Worm (Caenorhabditis elegans) whole organism, young adult: ENCODE measurements around the gene K02E10.6.
A peak's percentile ranks its signal among the peaks of the same experiment; 100 is the strongest.

Experiments used
- B0035.1 ChIP-seq: sonication (generic microtip); optimal IDR thresholded peaks from 2 replicates; lab custom pipeline; 2016; ENCODE audit warnings: missing genetic modification characterization, mild to moderate bottlenecking, missing compliant biosample characterization, missing genotype, missing genetic modification reagents
- B0336.3 ChIP-seq: fragments of 200-800 bp; sonication (Bioruptor generic); IDR thresholded peaks from 2 replicates; pipeline ENCODE4 v1.3.6; 2022; ENCODE audit warnings: missing genetic modification characterization, missing compliant biosample characterization
- C17E4.6 ChIP-seq: fragments of 200-800 bp; sonication (Bioruptor generic); IDR thresholded peaks from 2 replicates; pipeline ENCODE4 v1.3.6; 2022; ENCODE audit warnings: missing genetic modification reagents, missing genetic modification characterization, missing compliant biosample characterization
- D2030.7 ChIP-seq: fragments of 200-800 bp; sonication (Bioruptor generic); IDR thresholded peaks from 2 replicates; pipeline ENCODE4 v1.3.6; 2022; ENCODE audit warnings: missing genetic modification reagents, missing genetic modification characterization, missing compliant biosample characterization
- F39B2.1 ChIP-seq: fragments of 200-800 bp; sonication (Bioruptor generic); IDR thresholded peaks from 2 replicates; pipeline ENCODE4 v1.3.6; 2022; ENCODE audit warnings: missing genetic modification reagents, missing genetic modification characterization, missing compliant biosample characterization
- F49E8.2 ChIP-seq: sonication (generic microtip); optimal IDR thresholded peaks from 3 replicates; lab custom pipeline; 2017; ENCODE audit warnings: missing genetic modification characterization, mild to moderate bottlenecking, missing compliant biosample characterization, antibody characterized with exemption, moderate library complexity; ENCODE audit not compliant: insufficient read depth
- F55B11.4 ChIP-seq: sonication (generic microtip); optimal IDR thresholded peaks from 2 replicates; lab custom pipeline; 2016; ENCODE audit warnings: missing compliant biosample characterization, missing genetic modification characterization, borderline replicate concordance; ENCODE audit not compliant: insufficient read depth
- F57C9.4 ChIP-seq: sonication (generic microtip); optimal IDR thresholded peaks from 2 replicates; lab custom pipeline; 2017; ENCODE audit warnings: mild to moderate bottlenecking, missing genetic modification characterization, missing compliant biosample characterization
- K11D2.4 ChIP-seq: fragments of 200-800 bp; sonication (Bioruptor generic); IDR thresholded peaks from 2 replicates; pipeline ENCODE4 v1.3.6; 2022; ENCODE audit warnings: missing genetic modification reagents, missing genetic modification characterization, missing compliant biosample characterization
- T26A5.8 ChIP-seq: sonication (generic microtip); optimal IDR thresholded peaks from 2 replicates; lab custom pipeline; 2016; ENCODE audit warnings: missing genetic modification characterization, missing compliant biosample characterization
- Y56A3A.18 ChIP-seq: fragments of 200-800 bp; sonication (Bioruptor generic); IDR thresholded peaks from 2 replicates; pipeline ENCODE4 v1.3.6; 2022; ENCODE audit warnings: missing genetic modification reagents, missing genetic modification characterization, missing compliant biosample characterization
- Y67H2A.10 ChIP-seq: fragments of 200-800 bp; sonication (Bioruptor generic); conservative IDR thresholded peaks from 2 replicates; pipeline ENCODE4 v1.3.6; 2022; ENCODE audit warnings: missing genetic modification reagents, missing genetic modification characterization, missing compliant biosample characterization
- akir-1 ChIP-seq: fragments of 200-800 bp; sonication (Bioruptor generic); optimal IDR thresholded peaks from 2 replicates; lab custom pipeline; 2018; ENCODE audit warnings: mild to moderate bottlenecking, missing genetic modification characterization, moderate library complexity, missing compliant biosample characterization
- aptf-3 ChIP-seq: fragments of 200-800 bp; sonication (Bioruptor generic); IDR thresholded peaks from 2 replicates; pipeline ENCODE4 v1.3.6; 2022; ENCODE audit warnings: missing genetic modification characterization, missing compliant biosample characterization
- atf-7 ChIP-seq: sonication (generic microtip); optimal IDR thresholded peaks from 2 replicates; lab custom pipeline; 2017; ENCODE audit warnings: mild to moderate bottlenecking, missing genetic modification characterization, missing compliant biosample characterization
- ccch-3 ChIP-seq: fragments of 200-800 bp; sonication (Bioruptor generic); optimal IDR thresholded peaks from 2 replicates; lab custom pipeline; 2018; ENCODE audit warnings: mild to moderate bottlenecking, missing genetic modification characterization, missing compliant biosample characterization
- ceh-100 ChIP-seq: fragments of 200-800 bp; sonication (Bioruptor generic); IDR thresholded peaks from 2 replicates; pipeline ENCODE4 v1.3.6; 2022; ENCODE audit warnings: missing genetic modification reagents, missing genetic modification characterization, missing compliant biosample characterization
- chd-7 ChIP-seq: sonication (generic microtip); optimal IDR thresholded peaks from 2 replicates; lab custom pipeline; 2016; ENCODE audit warnings: mild to moderate bottlenecking, missing genetic modification characterization, moderate library complexity, missing compliant biosample characterization
- die-1 ChIP-seq: sonication (generic microtip); optimal IDR thresholded peaks from 2 replicates; lab custom pipeline; 2016; ENCODE audit warnings: missing genotype, mild to moderate bottlenecking, missing genetic modification characterization, missing compliant biosample characterization
- ekl-4 ChIP-seq: fragments of 200-800 bp; sonication (Bioruptor generic); IDR thresholded peaks from 2 replicates; pipeline ENCODE4 v1.3.6; 2022; ENCODE audit warnings: missing genetic modification reagents, missing genetic modification characterization, missing compliant biosample characterization
- gei-17 ChIP-seq: fragments of 200-800 bp; sonication (Bioruptor generic); optimal IDR thresholded peaks from 2 replicates; lab custom pipeline; 2018; ENCODE audit warnings: mild to moderate bottlenecking, missing genetic modification characterization, missing compliant biosample characterization
- him-1 ChIP-seq: sonication (generic microtip); optimal IDR thresholded peaks from 2 replicates; lab custom pipeline; 2016; ENCODE audit warnings: missing genotype, missing genetic modification reagents, missing genetic modification characterization, missing compliant biosample characterization
- hlh-26 ChIP-seq: fragments of 200-800 bp; sonication (Bioruptor generic); conservative IDR thresholded peaks from 2 replicates; pipeline ENCODE4 v1.3.6; 2022; ENCODE audit warnings: missing genetic modification reagents, missing genetic modification characterization, missing compliant biosample characterization
- hrde-1 ChIP-seq: sonication (generic microtip); optimal IDR thresholded peaks from 2 replicates; lab custom pipeline; 2016; ENCODE audit warnings: missing genetic modification characterization, mild to moderate bottlenecking, missing compliant biosample characterization, moderate library complexity, missing genotype, missing genetic modification reagents, borderline replicate concordance
- lag-1 ChIP-seq: fragments of 200-800 bp; sonication (Bioruptor generic); IDR thresholded peaks from 2 replicates; pipeline ENCODE4 v1.3.6; 2022; ENCODE audit warnings: missing genetic modification reagents, missing genetic modification characterization, missing compliant biosample characterization
- let-607 ChIP-seq, 2 experiments: fragments of 200-800 bp in 1 of 2; sonication (Bioruptor generic) in 1 of 2; sonication (generic microtip) in 1 of 2; optimal IDR thresholded peaks; 2 replicates each; lab custom pipeline; 2016 to 2018; ENCODE audit warnings: mild to moderate bottlenecking in 2 of 2, missing compliant biosample characterization in 2 of 2, missing genetic modification characterization in 2 of 2, moderate library complexity in 2 of 2, missing genotype in 1 of 2
- lin-40 ChIP-seq: sonication (generic microtip); optimal IDR thresholded peaks from 2 replicates; lab custom pipeline; 2016; ENCODE audit warnings: missing genetic modification characterization, mild to moderate bottlenecking, missing compliant biosample characterization, missing genotype, missing genetic modification reagents
- madf-10 ChIP-seq: sonication (generic microtip); optimal IDR thresholded peaks from 2 replicates; lab custom pipeline; 2016; ENCODE audit warnings: mild to moderate bottlenecking, missing genetic modification characterization, missing compliant biosample characterization
- madf-8 ChIP-seq: fragments of 200-800 bp; sonication (Bioruptor generic); conservative IDR thresholded peaks from 2 replicates; pipeline ENCODE4 v1.3.6; 2022; ENCODE audit warnings: missing genetic modification reagents, missing genetic modification characterization, missing compliant biosample characterization
- mel-28 ChIP-seq: sonication (generic microtip); optimal IDR thresholded peaks from 2 replicates; lab custom pipeline; 2016; ENCODE audit warnings: borderline replicate concordance, mild to moderate bottlenecking, missing genetic modification characterization, missing compliant biosample characterization
- nfya-1 ChIP-seq: sonication (generic microtip); optimal IDR thresholded peaks from 2 replicates; lab custom pipeline; 2017; ENCODE audit warnings: antibody characterized with exemption, missing compliant biosample characterization, missing genetic modification characterization, borderline replicate concordance; ENCODE audit not compliant: insufficient read depth
- nfya-2 ChIP-seq: fragments of 200-800 bp; sonication (Bioruptor generic); IDR thresholded peaks from 2 replicates; pipeline ENCODE4 v1.3.6; 2022; ENCODE audit warnings: missing genetic modification reagents, missing genetic modification characterization, missing compliant biosample characterization
- nhr-120 ChIP-seq: fragments of 200-800 bp; sonication (Bioruptor generic); IDR thresholded peaks from 2 replicates; pipeline ENCODE4 v1.3.6; 2022; ENCODE audit warnings: missing genetic modification characterization, missing compliant biosample characterization
- nhr-80 ChIP-seq: sonication (generic microtip); optimal IDR thresholded peaks from 2 replicates; lab custom pipeline; 2016; ENCODE audit warnings: missing genetic modification characterization, missing compliant biosample characterization
- pha-4 ChIP-seq: fragments of 150-350 bp; sonication (generic microtip); optimal IDR thresholded peaks from 2 replicates; lab custom pipeline; 2014; ENCODE audit warnings: missing biosample characterization, missing genetic modification reagents, missing genetic modification characterization
- rpc-1 ChIP-seq, 2 experiments: fragments of 150-350 bp in 1 of 2; sonication (generic microtip) in 1 of 2; optimal IDR thresholded peaks; 2 replicates each; lab custom pipeline; 2014 to 2018; ENCODE audit warnings: missing biosample characterization in 1 of 2, missing genetic modification characterization in 1 of 2, missing genetic modification reagents in 1 of 2, missing genotype in 1 of 2
- snpc-1.3 ChIP-seq: sonication (generic microtip); optimal IDR thresholded peaks from 2 replicates; lab custom pipeline; 2017; ENCODE audit warnings: missing genetic modification characterization, mild to moderate bottlenecking, missing compliant biosample characterization, antibody characterized with exemption, moderate library complexity, missing genotype, missing genetic modification reagents; ENCODE audit not compliant: insufficient read depth
- snpc-3.4 ChIP-seq: sonication (generic microtip); optimal IDR thresholded peaks from 2 replicates; lab custom pipeline; 2017; ENCODE audit warnings: missing genetic modification characterization, mild to moderate bottlenecking, missing compliant biosample characterization, antibody characterized with exemption, moderate library complexity, missing genotype, missing genetic modification reagents
- snpc-4 ChIP-seq, 5 experiments: fragments of 150-350 bp in 1 of 5; sonication (generic microtip) in 4 of 5; optimal IDR thresholded peaks; 2 replicates each; lab custom pipeline; 2014 to 2018; ENCODE audit warnings: missing genetic modification characterization in 5 of 5, missing biosample characterization in 3 of 5, antibody characterized with exemption in 2 of 5, mild to moderate bottlenecking in 2 of 5, missing compliant biosample characterization in 2 of 5, missing genotype in 2 of 5, moderate library complexity in 2 of 5, missing genetic modification reagents in 1 of 5
- sptf-2 ChIP-seq: fragments of 200-800 bp; sonication (Bioruptor generic); optimal IDR thresholded peaks from 2 replicates; lab custom pipeline; 2018; ENCODE audit warnings: mild to moderate bottlenecking, missing genetic modification characterization, missing compliant biosample characterization
- tlf-1 ChIP-seq: fragments of 200-800 bp; sonication (Bioruptor generic); optimal IDR thresholded peaks from 2 replicates; lab custom pipeline; 2018; ENCODE audit warnings: mild to moderate bottlenecking, missing genetic modification characterization, missing compliant biosample characterization
- zim-3 ChIP-seq: sonication (generic microtip); optimal IDR thresholded peaks from 2 replicates; lab custom pipeline; 2017; ENCODE audit warnings: mild to moderate bottlenecking, missing genetic modification characterization, moderate library complexity, missing compliant biosample characterization
- ztf-25 ChIP-seq: fragments of 200-800 bp; sonication (Bioruptor generic); IDR thresholded peaks from 2 replicates; pipeline ENCODE4 v1.3.6; 2022; ENCODE audit warnings: missing genetic modification reagents, missing genetic modification characterization, missing compliant biosample characterization
- ztf-28 ChIP-seq: fragments of 200-800 bp; sonication (Bioruptor generic); IDR thresholded peaks from 2 replicates; pipeline ENCODE4 v1.3.6; 2022; ENCODE audit warnings: missing genetic modification reagents, missing genetic modification characterization, missing compliant biosample characterization
- ztf-6 ChIP-seq: fragments of 200-800 bp; sonication (Bioruptor generic); IDR thresholded peaks from 2 replicates; pipeline ENCODE4 v1.3.6; 2022; ENCODE audit warnings: missing genetic modification reagents, missing genetic modification characterization, missing compliant biosample characterization

Gene K02E10.6

ce11 chrX:2527194-2527593 lies 44.6 kb upstream of the K02E10.6 start:
- TF ChIP-seq akir-1 (no peak), ztf-28 (GFP tag; lab: Robert Waterston, UW) (no peak), nfya-1 (tag; lab: Kevin White, UChicago) (no peak), Y67H2A.10 (no peak), nhr-80 (tag; lab: Kevin White, UChicago) (no peak), F57C9.4 (tag; lab: Kevin White, UChicago) (no peak), tlf-1 (GFP tag; lab: Kevin White, UChicago) (no peak), rpc-1 (optimal IDR thresholded peaks at IDR 0.05; lab: Kevin White, UChicago) (no peak), rpc-1 (tag; optimal IDR thresholded peaks at IDR 0.05; lab: Kevin White, UChicago) (no peak), F49E8.2 (tag; lab: Kevin White, UChicago) (no peak), lin-40 (no peak), F39B2.1 (GFP tag; lab: Robert Waterston, UW) (no peak), gei-17 (GFP tag; lab: Kevin White, UChicago) (no peak), snpc-3.4 (tag; lab: Kevin White, UChicago) (no peak), die-1 (tag; lab: Kevin White, UChicago) (no peak), ceh-100 (GFP tag; lab: Robert Waterston, UW) (no peak), B0336.3 (no peak), mel-28 (tag; lab: Kevin White, UChicago) (no peak), sptf-2 (GFP tag; lab: Kevin White, UChicago) (no peak), nhr-120 (GFP tag; lab: Robert Waterston, UW) (no peak)
- TF ChIP-seq, all 124 proteins: peak for 0

DNA sequence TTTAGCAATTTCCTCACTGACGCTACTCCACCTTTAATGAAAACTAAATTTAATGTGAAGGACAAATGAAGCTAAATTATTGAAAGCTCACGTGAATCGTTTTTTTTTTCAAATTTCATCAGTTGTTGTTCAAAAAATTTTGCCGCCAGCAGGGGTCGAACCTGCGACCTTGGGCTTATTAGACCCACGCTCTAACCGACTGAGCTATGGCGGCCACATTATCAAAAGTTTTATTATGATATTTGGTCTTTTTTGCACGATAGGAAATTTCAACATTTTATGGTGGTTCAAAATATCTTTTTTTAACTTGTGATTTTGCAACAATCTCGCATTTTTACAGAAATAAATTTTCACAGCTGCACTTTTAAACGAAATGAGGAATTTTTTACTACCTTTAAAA lies 43.5 kb upstream of the K02E10.6 start:
- TF ChIP-seq ztf-25 (GFP tag; lab: Robert Waterston, UW) (0 out of 2 replicates have a peak, but pooled peaks have one; percentile 50), rpc-1 (optimal IDR thresholded peaks at IDR 0.05; lab: Kevin White, UChicago) (peak; percentile 73), rpc-1 (tag; optimal IDR thresholded peaks at IDR 0.05; lab: Kevin White, UChicago) (peak; percentile 84), madf-10 (tag; lab: Kevin White, UChicago) (peak; percentile 8), zim-3 (no peak), ztf-6 (GFP tag; lab: Robert Waterston, UW) (no peak), pha-4 (tag; lab: Kevin White, UChicago) (no peak), aptf-3 (GFP tag; lab: Robert Waterston, UW) (no peak), B0035.1 (tag; lab: Kevin White, UChicago) (no peak), chd-7 (tag; lab: Kevin White, UChicago) (no peak), T26A5.8 (tag; lab: Kevin White, UChicago) (no peak), madf-8 (GFP tag; lab: Robert Waterston, UW) (no peak), atf-7 (tag; lab: Kevin White, UChicago) (no peak), hlh-26 (GFP tag; lab: Robert Waterston, UW) (no peak), F55B11.4 (tag; lab: Kevin White, UChicago) (no peak), K11D2.4 (GFP tag; lab: Robert Waterston, UW) (no peak), hrde-1 (tag; lab: Kevin White, UChicago) (no peak), ceh-100 (GFP tag; lab: Robert Waterston, UW) (no peak), snpc-1.3 (tag; lab: Kevin White, UChicago) (peak; percentile 61), let-607 (tag; optimal IDR thresholded peaks at IDR 0.05; lab: Kevin White, UChicago) (no peak), lag-1 (GFP tag; lab: Robert Waterston, UW) (no peak), D2030.7 (peak; percentile 72), Y67H2A.10 (no peak), nfya-2 (GFP tag; lab: Robert Waterston, UW) (no peak), Y56A3A.18 (0 out of 2 replicates have a peak, but pooled peaks have one; percentile 17), him-1 (tag; lab: Kevin White, UChicago) (no peak), ekl-4 (GFP tag; lab: Robert Waterston, UW) (0 out of 2 replicates have a peak, but pooled peaks have one; percentile 22), snpc-4 (GFP tag; optimal IDR thresholded peaks at IDR 0.05; lab: Kevin White, UChicago) (peak; percentile 31), snpc-4 (tag; optimal IDR thresholded peaks at IDR 0.05; lab: Kevin White, UChicago) (peak in 2 of 4 experiments; percentile 31 to 64), ccch-3 (GFP tag; lab: Kevin White, UChicago) (no peak), C17E4.6 (GFP tag; lab: Robert Waterston, UW) (no peak)
